Worm (Caenorhabditis elegans) whole organism, mixed stage, embryonic: ENCODE results near the gene Y62E10A.19.

Experiments
- M03D4.4 ChIP-seq: sonication (generic microtip); optimal IDR thresholded peaks from 2 replicates; lab custom pipeline; 2017; ENCODE audit warnings: mild to moderate bottlenecking, missing genetic modification characterization, missing compliant biosample characterization
- bed-3 ChIP-seq: fragments of 200-800 bp; sonication (Bioruptor generic); optimal IDR thresholded peaks from 3 replicates; lab custom pipeline; 2018; ENCODE audit warnings: mild to moderate bottlenecking, missing genetic modification characterization, moderate library complexity, missing compliant biosample characterization
- blmp-1 ChIP-seq: fragments of 150-350 bp; optimal IDR thresholded peaks from 2 replicates; lab custom pipeline; 2014; ENCODE audit warnings: missing biosample characterization, missing genetic modification characterization
- ceh-39 ChIP-seq: fragments of 150-350 bp; optimal IDR thresholded peaks from 2 replicates; lab custom pipeline; 2014; ENCODE audit warnings: missing biosample characterization, missing genetic modification characterization
- ceh-43 ChIP-seq: fragments of 200-800 bp; sonication (Bioruptor generic); optimal IDR thresholded peaks from 2 replicates; lab custom pipeline; 2018; ENCODE audit warnings: mild to moderate bottlenecking, missing genetic modification characterization, moderate library complexity, missing compliant biosample characterization
- ceh-83 ChIP-seq: fragments of 200-800 bp; sonication (Bioruptor generic); optimal IDR thresholded peaks from 2 replicates; lab custom pipeline; 2018; ENCODE audit warnings: mild to moderate bottlenecking, missing genetic modification characterization, missing compliant biosample characterization
- ces-1 ChIP-seq: fragments of 150-350 bp; optimal IDR thresholded peaks from 2 replicates; lab custom pipeline; 2014; ENCODE audit warnings: missing biosample characterization, missing genetic modification reagents, missing genetic modification characterization
- cnd-1 ChIP-seq: fragments of 200-800 bp; sonication (Bioruptor generic); optimal IDR thresholded peaks from 2 replicates; lab custom pipeline; 2018; ENCODE audit warnings: mild to moderate bottlenecking, missing genetic modification characterization, missing compliant biosample characterization
- drap-1 ChIP-seq: fragments of 200-800 bp; sonication (Bioruptor generic); optimal IDR thresholded peaks from 3 replicates; lab custom pipeline; 2018; ENCODE audit warnings: mild to moderate bottlenecking, missing genetic modification characterization, missing compliant biosample characterization
- elt-1 ChIP-seq: sonication (generic microtip); optimal IDR thresholded peaks from 2 replicates; lab custom pipeline; 2017; ENCODE audit warnings: missing genetic modification characterization, mild to moderate bottlenecking, missing compliant biosample characterization, antibody characterized with exemption, moderate library complexity, borderline replicate concordance; ENCODE audit not compliant: insufficient read depth
- elt-3 ChIP-seq: fragments of 150-350 bp; optimal IDR thresholded peaks from 2 replicates; lab custom pipeline; 2014; ENCODE audit warnings: missing biosample characterization, missing genetic modification characterization
- flh-1 ChIP-seq: fragments of 200-800 bp; sonication (Bioruptor generic); optimal IDR thresholded peaks from 2 replicates; lab custom pipeline; 2018; ENCODE audit warnings: mild to moderate bottlenecking, missing genetic modification characterization, moderate library complexity, missing compliant biosample characterization
- ham-2 ChIP-seq: fragments of 200-800 bp; sonication (Bioruptor generic); optimal IDR thresholded peaks from 2 replicates; lab custom pipeline; 2018; ENCODE audit warnings: mild to moderate bottlenecking, missing genetic modification characterization, missing compliant biosample characterization
- hlh-1 ChIP-seq: fragments of 150-350 bp; optimal IDR thresholded peaks from 2 replicates; lab custom pipeline; 2014; ENCODE audit warnings: missing biosample characterization, missing genetic modification reagents, missing genetic modification characterization
- lin-13 ChIP-seq: fragments of 150-350 bp; optimal IDR thresholded peaks from 2 replicates; lab custom pipeline; 2014; ENCODE audit warnings: missing biosample characterization, missing genetic modification characterization
- lin-32 ChIP-seq: fragments of 200-800 bp; sonication (Bioruptor generic); optimal IDR thresholded peaks from 2 replicates; lab custom pipeline; 2018; ENCODE audit warnings: mild to moderate bottlenecking, missing genetic modification characterization, missing compliant biosample characterization
- lsy-2 ChIP-seq: fragments of 150-350 bp; optimal IDR thresholded peaks from 2 replicates; lab custom pipeline; 2014; ENCODE audit warnings: missing biosample characterization, missing genetic modification characterization
- mab-5 ChIP-seq: fragments of 150-350 bp; optimal IDR thresholded peaks from 2 replicates; lab custom pipeline; 2014; ENCODE audit warnings: missing biosample characterization, missing genetic modification characterization
- mep-1 ChIP-seq: fragments of 150-350 bp; optimal IDR thresholded peaks from 2 replicates; lab custom pipeline; 2017; ENCODE audit warnings: missing biosample characterization, missing genetic modification reagents, missing genetic modification characterization, inconsistent platforms
- mls-2 ChIP-seq: sonication (generic microtip); optimal IDR thresholded peaks from 2 replicates; lab custom pipeline; 2016; ENCODE audit warnings: mild to moderate bottlenecking, missing genetic modification characterization, moderate library complexity, missing compliant biosample characterization
- nhr-12 ChIP-seq: fragments of 150-350 bp; optimal IDR thresholded peaks from 2 replicates; lab custom pipeline; 2014; ENCODE audit warnings: missing biosample characterization, missing genetic modification characterization
- nhr-2 ChIP-seq: fragments of 150-350 bp; optimal IDR thresholded peaks from 2 replicates; lab custom pipeline; 2014; ENCODE audit warnings: missing biosample characterization, missing genetic modification characterization
- nhr-237 ChIP-seq: fragments of 150-350 bp; optimal IDR thresholded peaks from 2 replicates; lab custom pipeline; 2014; ENCODE audit warnings: missing biosample characterization, missing genetic modification characterization
- nhr-28 ChIP-seq: fragments of 150-350 bp; optimal IDR thresholded peaks from 2 replicates; lab custom pipeline; 2014; ENCODE audit warnings: missing biosample characterization, missing genetic modification characterization
- nhr-76 ChIP-seq: sonication (generic microtip); optimal IDR thresholded peaks from 2 replicates; lab custom pipeline; 2017; ENCODE audit warnings: missing biosample characterization, missing genetic modification characterization
- pha-4 ChIP-seq: fragments of 150-350 bp; optimal IDR thresholded peaks from 2 replicates; lab custom pipeline; 2018; ENCODE audit warnings: missing biosample characterization, missing genetic modification reagents, missing genetic modification characterization
- sem-2 ChIP-seq: fragments of 200-800 bp; sonication (Bioruptor generic); optimal IDR thresholded peaks from 2 replicates; lab custom pipeline; 2018; ENCODE audit warnings: mild to moderate bottlenecking, missing genetic modification characterization, missing compliant biosample characterization
- snpc-4 ChIP-seq: fragments of 150-350 bp; optimal IDR thresholded peaks from 2 replicates; lab custom pipeline; 2014; ENCODE audit warnings: missing biosample characterization, missing genetic modification characterization
- sptf-1 ChIP-seq: sonication (generic microtip); optimal IDR thresholded peaks from 2 replicates; lab custom pipeline; 2017; ENCODE audit warnings: mild to moderate bottlenecking, missing genetic modification characterization, moderate library complexity, missing compliant biosample characterization
- tbx-8 ChIP-seq: fragments of 200-800 bp; sonication (Bioruptor generic); optimal IDR thresholded peaks from 2 replicates; lab custom pipeline; 2018; ENCODE audit warnings: mild to moderate bottlenecking, missing genetic modification characterization, moderate library complexity, missing compliant biosample characterization
- unc-120 ChIP-seq: sonication (generic microtip); optimal IDR thresholded peaks from 2 replicates; lab custom pipeline; 2017; ENCODE audit warnings: missing genetic modification characterization, missing compliant biosample characterization; ENCODE audit not compliant: poor library complexity, severe bottlenecking
- unc-39 ChIP-seq: fragments of 150-350 bp; optimal IDR thresholded peaks from 2 replicates; lab custom pipeline; 2014; ENCODE audit warnings: missing biosample characterization, missing genetic modification characterization
- zip-8 ChIP-seq: fragments of 150-350 bp; optimal IDR thresholded peaks from 2 replicates; lab custom pipeline; 2014; ENCODE audit warnings: missing biosample characterization, missing genetic modification characterization
- ztf-11 ChIP-seq: fragments of 150-350 bp; optimal IDR thresholded peaks from 2 replicates; lab custom pipeline; 2014; ENCODE audit warnings: missing biosample characterization, missing genetic modification characterization

Y62E10A.19 gene

DNA sequence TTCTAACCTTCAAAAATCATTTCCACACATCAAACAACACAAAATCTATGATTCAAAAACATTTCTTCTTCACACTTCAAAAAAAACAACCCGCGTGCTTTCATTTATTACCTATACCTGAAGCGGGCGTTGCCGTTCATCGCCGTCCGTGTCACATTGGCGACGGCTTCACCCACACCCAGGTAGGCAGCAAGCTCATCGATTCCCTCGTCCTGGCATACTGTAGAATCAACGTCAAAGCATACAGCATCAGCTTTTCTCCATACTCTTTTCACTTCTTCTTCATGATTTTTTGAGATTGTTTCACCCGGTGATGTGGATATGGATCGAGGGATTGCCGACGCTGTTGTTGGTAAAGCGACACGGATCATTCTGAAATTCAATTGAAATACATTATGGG lies 15.9 kb downstream of the Y62E10A.19 start:
- TF ChIP-seq nhr-28 (no peak), drap-1 (GFP tag; lab: Kevin White, UChicago) (no peak), flh-1 (GFP tag; lab: Kevin White, UChicago) (no peak), mls-2 (tag; lab: Kevin White, UChicago) (no peak), nhr-237 (no peak), hlh-1 (tag; lab: Kevin White, UChicago) (no peak), nhr-12 (tag; lab: Kevin White, UChicago) (no peak), elt-1 (tag; lab: Kevin White, UChicago) (no peak), sptf-1 (tag; lab: Kevin White, UChicago) (no peak), ceh-83 (GFP tag; lab: Kevin White, UChicago) (no peak), snpc-4 (tag; lab: Kevin White, UChicago) (no peak), ceh-39 (tag; lab: Kevin White, UChicago) (no peak), unc-39 (no peak), bed-3 (GFP tag; lab: Kevin White, UChicago) (no peak), blmp-1 (tag; lab: Kevin White, UChicago) (no peak), mab-5 (tag; lab: Kevin White, UChicago) (no peak), ham-2 (GFP tag; lab: Kevin White, UChicago) (no peak), mep-1 (tag; lab: Kevin White, UChicago) (no peak), zip-8 (tag; lab: Kevin White, UChicago) (no peak)

DNA sequence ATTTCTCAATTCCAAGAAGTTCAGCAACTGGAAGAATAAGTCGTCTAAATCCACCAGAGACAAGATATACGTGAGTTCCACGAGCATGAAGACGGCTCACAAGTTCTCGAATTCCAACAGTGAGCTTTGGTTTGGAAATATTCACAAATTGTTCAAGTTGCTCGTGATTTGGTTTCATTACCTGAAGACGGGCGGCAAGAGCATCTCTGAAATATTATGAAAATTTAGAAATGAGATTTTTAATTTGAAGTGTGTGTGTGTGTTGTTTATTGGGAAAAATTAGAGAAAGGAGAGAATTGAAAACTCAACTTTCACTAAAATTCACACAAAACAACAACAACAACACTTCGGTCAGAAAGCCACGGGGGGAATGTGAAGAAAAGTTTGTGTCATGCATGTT lies 17.3 kb downstream of the Y62E10A.19 start:
- no peak for TF ChIP-seq drap-1 (GFP tag; lab: Kevin White, UChicago)
- TF ChIP-seq ceh-43 (GFP tag; lab: Kevin White, UChicago): no peak
- TF ChIP-seq elt-1 (tag; lab: Kevin White, UChicago): no peak
- TF ChIP-seq blmp-1 (tag; lab: Kevin White, UChicago): no peak
- no peak for TF ChIP-seq ceh-83 (GFP tag; lab: Kevin White, UChicago)
- no peak for TF ChIP-seq mab-5 (tag; lab: Kevin White, UChicago)
- no peak for TF ChIP-seq sem-2 (GFP tag; lab: Kevin White, UChicago)
- TF ChIP-seq nhr-76 (tag; lab: Kevin White, UChicago): no peak
- TF ChIP-seq nhr-28: no peak
- no peak for TF ChIP-seq lin-32
- TF ChIP-seq flh-1 (GFP tag; lab: Kevin White, UChicago): no peak
- TF ChIP-seq ces-1 (GFP tag; lab: Kevin White, UChicago): no peak
- no peak for TF ChIP-seq ceh-39 (tag; lab: Kevin White, UChicago)
- no peak for TF ChIP-seq mls-2 (tag; lab: Kevin White, UChicago)
- no peak for TF ChIP-seq lsy-2
- TF ChIP-seq sptf-1 (tag; lab: Kevin White, UChicago): no peak
- TF ChIP-seq elt-3 (tag; lab: Kevin White, UChicago): no peak
- no peak for TF ChIP-seq cnd-1 (tag; lab: Kevin White, UChicago)
- no peak for TF ChIP-seq ham-2 (GFP tag; lab: Kevin White, UChicago)
- TF ChIP-seq unc-39: no peak

ce11 chrIV:13389237-13389636 lies 18.9 kb downstream of the Y62E10A.19 start:
- TF ChIP-seq lin-13 (tag; lab: Kevin White, UChicago): no peak
- TF ChIP-seq unc-39: no peak
- no peak for TF ChIP-seq ceh-83 (GFP tag; lab: Kevin White, UChicago)
- no peak for TF ChIP-seq M03D4.4 (tag; lab: Kevin White, UChicago)
- TF ChIP-seq, all 35 proteins: peak for 0

DNA sequence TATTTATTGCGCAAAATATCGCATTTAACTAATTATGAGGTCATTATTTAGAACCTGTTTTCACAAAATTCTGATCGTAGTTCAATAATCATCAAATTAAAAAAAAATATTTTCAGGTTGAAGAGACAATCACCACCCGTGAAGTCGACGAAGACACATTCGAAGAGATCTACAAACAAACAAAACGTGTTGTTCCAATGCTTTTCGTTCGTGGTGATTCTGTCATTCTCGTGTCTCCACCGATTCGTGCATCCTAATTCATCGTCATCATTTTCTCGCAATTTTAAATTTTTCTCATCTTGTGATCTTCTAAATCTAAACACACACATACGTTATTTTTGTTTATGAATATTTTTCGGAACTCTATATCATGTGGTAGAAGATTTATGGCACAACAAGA lies 19.3 kb downstream of the Y62E10A.19 start:
- TF ChIP-seq elt-1 (tag; lab: Kevin White, UChicago): no peak
- TF ChIP-seq nhr-237: peak; percentile 3

DNA sequence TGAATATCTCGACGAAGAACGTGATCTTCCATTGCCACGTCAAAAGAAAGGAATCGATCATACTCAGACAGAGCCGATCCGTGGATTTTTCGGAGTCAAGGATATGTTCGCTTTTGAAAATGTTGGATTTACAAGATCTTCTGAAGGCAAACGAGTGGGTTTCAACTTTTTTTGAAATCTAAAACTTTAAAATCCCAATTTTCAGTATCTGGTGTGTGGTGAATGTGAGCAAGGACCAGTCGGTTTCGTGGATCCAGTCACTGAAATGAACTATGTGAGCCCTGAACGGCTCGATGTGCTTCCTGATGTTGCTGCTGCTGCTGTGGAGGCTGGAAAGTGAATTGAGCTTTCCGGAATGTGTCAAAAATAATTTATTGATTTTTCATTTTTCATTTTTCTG lies 21.2 kb downstream of the Y62E10A.19 start, which contains the start of gene lsm-3:
Gene lsm-3, plus strand, starts transcription at position 301 of the 400 bp plus-strand sequence.
- TF ChIP-seq zip-8 (tag; lab: Kevin White, UChicago) (no peak), ceh-39 (tag; lab: Kevin White, UChicago) (no peak)

DNA sequence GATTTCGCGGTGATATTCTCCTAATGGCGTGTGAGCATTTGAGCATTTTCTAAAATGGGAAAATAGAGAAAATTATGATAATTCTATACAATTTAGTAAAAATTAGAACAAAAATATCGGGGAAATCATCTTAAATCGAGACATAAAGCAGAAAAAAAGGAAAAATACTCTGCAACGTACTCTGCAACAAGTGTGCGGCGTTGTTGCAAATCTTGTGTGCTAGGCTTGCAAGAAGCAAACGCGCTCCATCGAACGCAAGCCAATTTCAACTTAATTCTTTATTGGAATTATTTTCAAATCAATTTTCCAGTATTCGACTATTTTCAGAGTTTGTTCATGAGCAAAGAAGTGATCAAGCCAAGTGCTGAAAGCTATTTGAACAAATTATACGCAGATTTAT lies 22.1 kb downstream of the Y62E10A.19 start, which contains the start of the genes Y62E10A.20, Y62E10A.23 and mdt-9:
Gene Y62E10A.20, minus strand, starts transcription at position 49 of the 400 bp plus-strand sequence.
Gene Y62E10A.23, plus strand, starts transcription at position 282 of the 400 bp plus-strand sequence.
Gene mdt-9, plus strand, starts transcription at position 338 of the 400 bp plus-strand sequence.
- TF ChIP-seq cnd-1 (tag; lab: Kevin White, UChicago) (peak; percentile 58), ham-2 (GFP tag; lab: Kevin White, UChicago) (peak; percentile 85), zip-8 (tag; lab: Kevin White, UChicago) (no peak), nhr-76 (tag; lab: Kevin White, UChicago) (peak; percentile 64), mls-2 (tag; lab: Kevin White, UChicago) (peak; percentile 76), lsy-2 (peak; percentile 76), tbx-8 (GFP tag; lab: Kevin White, UChicago) (no peak), lin-13 (tag; lab: Kevin White, UChicago) (peak; percentile 63), nhr-12 (tag; lab: Kevin White, UChicago) (no peak), snpc-4 (tag; lab: Kevin White, UChicago) (no peak), sptf-1 (tag; lab: Kevin White, UChicago) (peak; percentile 89), M03D4.4 (tag; lab: Kevin White, UChicago) (peak; percentile 80), ces-1 (GFP tag; lab: Kevin White, UChicago) (peak; percentile 92), unc-120 (tag; lab: Kevin White, UChicago) (peak; percentile 72), ztf-11 (tag; lab: Kevin White, UChicago) (peak; percentile 72), elt-1 (tag; lab: Kevin White, UChicago) (no peak), mep-1 (tag; lab: Kevin White, UChicago) (peak; percentile 89), lin-32 (no peak), ceh-83 (GFP tag; lab: Kevin White, UChicago) (peak; percentile 69), mab-5 (tag; lab: Kevin White, UChicago) (peak; percentile 2), nhr-237 (peak; percentile 66), blmp-1 (tag; lab: Kevin White, UChicago) (peak; percentile 57), nhr-2 (peak; percentile 8), pha-4 (tag; lab: Kevin White, UChicago) (peak; percentile 64), bed-3 (GFP tag; lab: Kevin White, UChicago) (no peak), unc-39 (no peak), flh-1 (GFP tag; lab: Kevin White, UChicago) (peak; percentile 21)
